Fruit fly (Drosophila melanogaster): ENCODE data around the gene MetRS-m.

MetRS-m gene

dm6 chr3R:14296126-14296525, 36.3 kb upstream of the MetRS-m start (continued):
- TF ChIP-seq Nf-YC (tag; optimal IDR thresholded peaks at IDR 0.05) (peak; percentile 28), nmo (GFP tag; optimal IDR thresholded peaks at IDR 0.05) (no peak), exex (tag; optimal IDR thresholded peaks at IDR 0.05) (peak; percentile 97)

- TF ChIP-seq grn (GFP tag; optimal IDR thresholded peaks at IDR 0.05): peak; percentile 35
- TF ChIP-seq h (optimal IDR thresholded peaks at IDR 0.05): no peak
- TF ChIP-seq lab (GFP tag; optimal IDR thresholded peaks at IDR 0.05): peak; percentile 12
- peak; percentile 3 for TF ChIP-seq exex (tag; optimal IDR thresholded peaks at IDR 0.05)
- TF ChIP-seq Nf-YB (GFP tag; optimal IDR thresholded peaks at IDR 0.05): no peak
- peak; percentile 35 for TF ChIP-seq lbe (GFP tag; optimal IDR thresholded peaks at IDR 0.05)
- TF ChIP-seq sug (tag; optimal IDR thresholded peaks at IDR 0.05): peak; percentile 7
- TF ChIP-seq sens (GFP tag): peak; percentile 52
- TF ChIP-seq Med (GFP tag): peak; percentile 30
Measured at dm6 chr3R:14294397-14295018, 34.7 kb upstream of the MetRS-m start.

dm6 chr3R:14292307-14292711, 32.5 kb upstream of the MetRS-m start:
- peak; percentile 7; the same call in 1 of the 2 replicates for TF ChIP-seq Drgx (GFP tag; IDR thresholded peaks at IDR 0.05)
- TF ChIP-seq vnd (GFP tag; IDR thresholded peaks at IDR 0.05; ENCODE audit: partially characterized antibody): no peak
- TF ChIP-seq bsh (GFP tag; optimal IDR thresholded peaks at IDR 0.05): peak in 1 of 2 experiments; percentile 34

- no peak for TF ChIP-seq CG4820 (GFP tag; optimal IDR thresholded peaks at IDR 0.05)
- TF ChIP-seq CG10267 (tag; optimal IDR thresholded peaks at IDR 0.05): no peak
- peak; percentile 49 for TF ChIP-seq CG18599 (GFP tag; optimal IDR thresholded peaks at IDR 0.05)
- peak; percentile 32 for TF ChIP-seq unpg (GFP tag; optimal IDR thresholded peaks at IDR 0.05)
- peak in 1 of 2 experiments; percentile 47 for TF ChIP-seq Hr51 (GFP tag; optimal IDR thresholded peaks at IDR 0.05)
- TF ChIP-seq dysf (GFP tag; IDR thresholded peaks at IDR 0.05): peak; percentile 34; the same call in 1 of the 3 replicates
- TF ChIP-seq Opbp (GFP tag; IDR thresholded peaks at IDR 0.05; ENCODE audit: partially characterized antibody): no peak
- TF ChIP-seq dimm (GFP tag; IDR thresholded peaks at IDR 0.05): no peak
- no peak for TF ChIP-seq org-1 (GFP tag; optimal IDR thresholded peaks at IDR 0.05)
- TF ChIP-seq chinmo (GFP tag; IDR thresholded peaks at IDR 0.05; ENCODE audit: partially characterized antibody): 0 out of 4 replicates have a peak, but pooled peaks have one; percentile 52
- TF ChIP-seq lab (GFP tag; optimal IDR thresholded peaks at IDR 0.05): peak; percentile 16
- peak; percentile 51 for TF ChIP-seq CG15269 (tag; optimal IDR thresholded peaks at IDR 0.05)
- peak; percentile 71 for TF ChIP-seq lbe (GFP tag; optimal IDR thresholded peaks at IDR 0.05)
- TF ChIP-seq Rx (GFP tag; IDR thresholded peaks at IDR 0.05): peak; percentile 3; the same call in 1 of the 2 replicates
- TF ChIP-seq CG10462 (GFP tag; optimal IDR thresholded peaks at IDR 0.05): no peak
- peak; percentile 5 for TF ChIP-seq CG8924 (tag; optimal IDR thresholded peaks at IDR 0.05)
- TF ChIP-seq fd96Cb (tag; optimal IDR thresholded peaks at IDR 0.05): no peak
- TF ChIP-seq row (GFP tag; IDR thresholded peaks at IDR 0.05): peak; percentile 48; the same call in 2 of the 3 replicates
- TF ChIP-seq CG17361 (GFP tag; IDR thresholded peaks at IDR 0.05): 0 out of 3 replicates have a peak, but pooled peaks have one; percentile 33
- peak; percentile 6 for TF ChIP-seq CG12659 (GFP tag; optimal IDR thresholded peaks at IDR 0.05)
- TF ChIP-seq CG4707 (GFP tag; optimal IDR thresholded peaks at IDR 0.05): no peak
- no peak for TF ChIP-seq wor (GFP tag; IDR thresholded peaks at IDR 0.05)
- peak; percentile 7 for TF ChIP-seq CG30403 (GFP tag; optimal IDR thresholded peaks at IDR 0.05)
- TF ChIP-seq CG10147 (GFP tag; optimal IDR thresholded peaks at IDR 0.05): no peak
- TF ChIP-seq corto (GFP tag; optimal IDR thresholded peaks at IDR 0.05): peak; percentile 45
- peak; percentile 27 for TF ChIP-seq CG17359 (tag; optimal IDR thresholded peaks at IDR 0.05)
- peak; percentile 14 for TF ChIP-seq nmo (GFP tag; optimal IDR thresholded peaks at IDR 0.05)
- TF ChIP-seq Sox102F (GFP tag; optimal IDR thresholded peaks at IDR 0.05): peak; percentile 13
- no peak for TF ChIP-seq HLH3B (GFP tag; IDR thresholded peaks at IDR 0.05)
- TF ChIP-seq CG34224 (GFP tag; IDR thresholded peaks at IDR 0.05; ENCODE audit: partially characterized antibody): no peak
- TF ChIP-seq CG7839 (tag; optimal IDR thresholded peaks at IDR 0.05): peak; percentile 26
- peak; percentile 14 for TF ChIP-seq CG10209 (GFP tag; optimal IDR thresholded peaks at IDR 0.05)
Measured at dm6 chr3R:14291431-14291830, 31.6 kb upstream of the MetRS-m start.

All from whole organism, embryonic.